Worm (Caenorhabditis elegans): ENCODE results near the gene serp-1.1.

Gene serp-1.1

DNA sequence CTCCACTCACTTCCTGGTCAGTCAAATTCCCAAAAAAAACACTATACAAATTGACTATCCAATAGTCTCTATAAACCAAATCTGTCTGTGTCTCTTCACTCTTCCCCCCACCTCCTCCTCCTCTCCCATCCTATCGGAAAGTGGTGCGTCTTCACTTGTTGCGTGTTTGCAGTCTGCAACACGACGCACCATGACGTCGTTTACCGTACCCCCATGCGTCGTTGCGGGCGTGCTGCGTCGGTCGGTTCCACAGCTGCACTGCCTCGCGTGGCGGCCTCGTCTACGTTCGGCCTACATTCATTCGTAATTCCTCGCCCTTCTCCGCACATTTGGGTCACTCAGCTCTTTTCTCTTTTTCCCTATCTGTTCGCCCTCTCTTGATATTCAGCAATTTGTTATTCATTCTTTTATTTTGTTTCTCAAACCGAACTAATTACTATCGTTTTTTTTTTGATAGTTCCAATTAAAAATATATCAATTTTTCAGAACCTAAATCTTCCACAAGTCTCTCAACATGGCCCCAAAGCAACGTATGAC, at the start of gene serp-1.1:
serp-1.1 (plus strand) TSS at position 487 of the 537 bp plus-strand sequence.
- TF ChIP-seq cebp-2 (GFP tag; IDR thresholded peaks at IDR 0.05): peak; percentile 89; the same call in 1 of the 2 replicates
- TF ChIP-seq attf-3 (GFP tag; conservative IDR thresholded peaks at IDR 0.05): peak; percentile 83
- TF ChIP-seq gei-17 (GFP tag; optimal IDR thresholded peaks at IDR 0.05): peak; percentile 90
- TF ChIP-seq madf-6 (GFP tag; IDR thresholded peaks at IDR 0.05): no peak; the same call in 1 of the 2 replicates
- 0 out of 2 replicates have a peak, but pooled peaks have one; percentile 35 for TF ChIP-seq ceh-91 (GFP tag; IDR thresholded peaks at IDR 0.05)
- peak; percentile 98 for TF ChIP-seq madf-10 (tag; optimal IDR thresholded peaks at IDR 0.05)
- peak; percentile 66 for TF ChIP-seq akir-1 (GFP tag; optimal IDR thresholded peaks at IDR 0.05)
- TF ChIP-seq die-1 (tag; optimal IDR thresholded peaks at IDR 0.05): peak; percentile 75
- peak; percentile 90 for TF ChIP-seq madf-3 (GFP tag; IDR thresholded peaks at IDR 0.05)
- peak; percentile 94 for TF ChIP-seq rcor-1 (GFP tag; IDR thresholded peaks at IDR 0.05)
- no peak for TF ChIP-seq ama-1 (optimal IDR thresholded peaks at IDR 0.05)
- no peak for TF ChIP-seq ama-1 (GFP tag; optimal IDR thresholded peaks at IDR 0.05)
- no peak for TF ChIP-seq madf-8 (GFP tag; conservative IDR thresholded peaks at IDR 0.05)
- peak; percentile 38 for TF ChIP-seq B0261.1 (tag; optimal IDR thresholded peaks at IDR 0.05)
- peak; percentile 92 for TF ChIP-seq hmg-20 (GFP tag; IDR thresholded peaks at IDR 0.05)
- TF ChIP-seq ceh-40 (GFP tag; IDR thresholded peaks at IDR 0.05): 0 out of 2 replicates have a peak, but pooled peaks have one; percentile 51
- peak; percentile 90 for TF ChIP-seq lir-1 (GFP tag; conservative IDR thresholded peaks at IDR 0.05)
- peak; percentile 64 for TF ChIP-seq unc-62 (GFP tag; optimal IDR thresholded peaks at IDR 0.05)
- peak; percentile 94 for TF ChIP-seq pha-4 (tag; optimal IDR thresholded peaks at IDR 0.05)
- no peak for TF ChIP-seq hlh-26 (GFP tag; conservative IDR thresholded peaks at IDR 0.05)
- TF ChIP-seq nfyb-1 (GFP tag; IDR thresholded peaks at IDR 0.05): peak; percentile 99
- peak; percentile 96 for TF ChIP-seq tlf-1 (GFP tag; optimal IDR thresholded peaks at IDR 0.05)
- TF ChIP-seq F37B4.10 (GFP tag; IDR thresholded peaks at IDR 0.05): 0 out of 2 replicates have a peak, but pooled peaks have one; percentile 58
- TF ChIP-seq pbrm-1 (GFP tag; IDR thresholded peaks at IDR 0.05): peak; percentile 96
- TF ChIP-seq somi-1 (GFP tag; optimal IDR thresholded peaks at IDR 0.05): peak; percentile 97
- TF ChIP-seq ztf-25 (GFP tag; IDR thresholded peaks at IDR 0.05): no peak
- TF ChIP-seq B0336.3 (GFP tag; IDR thresholded peaks at IDR 0.05): peak; percentile 97
- peak; percentile 100 for TF ChIP-seq nhr-80 (tag; optimal IDR thresholded peaks at IDR 0.05)
- no peak for TF ChIP-seq hlh-12 (tag; optimal IDR thresholded peaks at IDR 0.05)
- TF ChIP-seq rpc-1 (optimal IDR thresholded peaks at IDR 0.05): peak; percentile 32
- no peak for TF ChIP-seq rpc-1 (tag; optimal IDR thresholded peaks at IDR 0.05)
- TF ChIP-seq ZK185.1 (tag; optimal IDR thresholded peaks at IDR 0.05; ENCODE audit: poor library complexity, severe bottlenecking): peak; percentile 92
- TF ChIP-seq Y67H2A.10 (GFP tag; conservative IDR thresholded peaks at IDR 0.05): peak; percentile 53; the same call in 1 of the 2 replicates
- TF ChIP-seq dox-1 (GFP tag; IDR thresholded peaks at IDR 0.05): peak; percentile 98
- peak; percentile 94 for TF ChIP-seq Y56A3A.18 (GFP tag; IDR thresholded peaks at IDR 0.05)
- TF ChIP-seq mes-4 (tag; optimal IDR thresholded peaks at IDR 0.05): no peak
- TF ChIP-seq zfh-2 (GFP tag; conservative IDR thresholded peaks at IDR 0.05): peak; percentile 100
- TF ChIP-seq F55B11.4 (tag; optimal IDR thresholded peaks at IDR 0.05; ENCODE audit: borderline replicate concordance, insufficient read depth): no peak
- TF ChIP-seq ccch-3 (GFP tag; optimal IDR thresholded peaks at IDR 0.05): no peak
- no peak for TF ChIP-seq him-1 (tag; optimal IDR thresholded peaks at IDR 0.05)
- peak; percentile 100 for TF ChIP-seq ets-4 (GFP tag; optimal IDR thresholded peaks at IDR 0.05)
- TF ChIP-seq F49E8.2 (tag; optimal IDR thresholded peaks at IDR 0.05; ENCODE audit: insufficient read depth): no peak
- TF ChIP-seq bed-2 (GFP tag; IDR thresholded peaks at IDR 0.05): peak; percentile 87; the same call in 1 of the 2 replicates
- no peak for TF ChIP-seq snpc-1.3 (tag; optimal IDR thresholded peaks at IDR 0.05; ENCODE audit: insufficient read depth)
- 0 out of 2 replicates have a peak, but pooled peaks have one; percentile 46 for TF ChIP-seq F39B2.1 (GFP tag; IDR thresholded peaks at IDR 0.05)
- no peak for TF ChIP-seq F10E7.11 (tag; optimal IDR thresholded peaks at IDR 0.05)
- peak; percentile 88 for TF ChIP-seq lin-54 (GFP tag; optimal IDR thresholded peaks at IDR 0.05)
- TF ChIP-seq F23B12.7 (tag; optimal IDR thresholded peaks at IDR 0.05; ENCODE audit: insufficient read depth): peak; percentile 71

Measured in whole organism, young adult.